Worm (Caenorhabditis elegans): ENCODE data around the gene him-17.

him-17 gene

DNA sequence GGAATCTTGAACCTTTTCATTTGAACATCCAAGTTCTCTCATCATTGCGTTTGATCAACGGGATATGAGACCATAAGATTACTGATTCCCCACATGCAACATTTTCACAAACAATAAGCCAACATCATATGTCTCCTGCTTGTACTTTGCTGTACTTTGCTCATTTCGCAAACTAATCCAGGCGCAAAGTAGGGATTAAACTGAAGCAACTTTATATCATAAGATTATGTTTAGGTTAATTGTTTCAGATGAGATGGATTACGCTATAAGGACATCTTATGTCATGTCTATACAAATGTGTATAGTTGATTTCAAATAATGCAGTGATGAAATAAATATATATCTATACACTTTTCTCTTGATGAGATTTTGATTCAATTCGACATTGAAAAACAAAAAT, 53.0 kb downstream of the him-17 start:
- TF ChIP-seq ceh-20 (GFP tag; IDR thresholded peaks at IDR 0.05): no peak
- TF ChIP-seq mxl-3 (GFP tag; optimal IDR thresholded peaks at IDR 0.05): no peak
- TF ChIP-seq Y105C5A.15 (GFP tag; IDR thresholded peaks at IDR 0.05): no peak
- TF ChIP-seq Y5F2A.4 (GFP tag; optimal IDR thresholded peaks at IDR 0.05): no peak
- TF ChIP-seq nhr-77 (tag; optimal IDR thresholded peaks at IDR 0.05): no peak
- TF ChIP-seq hlh-11 (tag; optimal IDR thresholded peaks at IDR 0.05): no peak
- no peak for TF ChIP-seq mep-1 (tag; optimal IDR thresholded peaks at IDR 0.05)
- TF ChIP-seq daf-19 (GFP tag; conservative IDR thresholded peaks at IDR 0.05): no peak
- TF ChIP-seq lin-38 (GFP tag; IDR thresholded peaks at IDR 0.05): no peak
- no peak for TF ChIP-seq hlh-30 (tag; optimal IDR thresholded peaks at IDR 0.05; ENCODE audit: insufficient read depth)
- TF ChIP-seq unc-62 (GFP tag; optimal IDR thresholded peaks at IDR 0.05 in 1 of 2): no peak
- TF ChIP-seq unc-62 (tag; optimal IDR thresholded peaks at IDR 0.05): no peak
- no peak for TF ChIP-seq rbr-2 (tag; optimal IDR thresholded peaks at IDR 0.05)
- TF ChIP-seq hif-1 (tag; optimal IDR thresholded peaks at IDR 0.05): no peak
- TF ChIP-seq nhr-48 (tag; optimal IDR thresholded peaks at IDR 0.05): no peak
- TF ChIP-seq hmg-1.1 (GFP tag; IDR thresholded peaks at IDR 0.05): no peak
- no peak for TF ChIP-seq madf-9 (GFP tag; conservative IDR thresholded peaks at IDR 0.05)
- no peak for TF ChIP-seq lin-29 (GFP tag; IDR thresholded peaks at IDR 0.05)
- no peak for TF ChIP-seq jun-1 (tag; optimal IDR thresholded peaks at IDR 0.05)

Measured in whole organism, L4 larva.